Worm (Caenorhabditis elegans): ENCODE data around the gene sysm-1.

DNA sequence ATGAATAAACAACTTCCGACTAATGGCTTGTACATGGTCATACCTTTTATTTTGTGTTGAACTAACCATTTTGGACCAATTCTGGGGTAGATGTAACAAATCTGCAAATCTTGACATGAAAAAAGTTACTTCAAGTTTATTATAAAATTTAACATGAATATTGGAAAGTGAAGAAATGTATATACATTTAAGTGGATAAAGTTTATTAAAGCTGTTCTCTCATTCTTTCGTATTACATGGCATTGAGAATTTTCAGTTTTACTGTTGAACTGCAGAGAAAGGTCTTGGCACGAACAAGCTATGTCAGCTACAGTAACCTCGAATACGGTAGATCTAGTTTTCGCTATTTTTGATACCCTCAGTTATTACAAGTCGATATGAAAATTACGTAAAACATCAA is 10.6 kb upstream of the sysm-1 start, which contains the start of gene C07H4.1:
- TF ChIP-seq nhr-12 (tag; optimal IDR thresholded peaks at IDR 0.05): no peak
- no peak for TF ChIP-seq unc-39 (tag; optimal IDR thresholded peaks at IDR 0.05)
- no peak for TF ChIP-seq nhr-28 (tag; optimal IDR thresholded peaks at IDR 0.05)
- TF ChIP-seq pha-4 (tag; optimal IDR thresholded peaks at IDR 0.05): no peak
- TF ChIP-seq unc-62 (GFP tag; optimal IDR thresholded peaks at IDR 0.05): no peak
- TF ChIP-seq ces-1 (GFP tag; optimal IDR thresholded peaks at IDR 0.05): no peak

Measured in whole organism, mixed stage, embryonic.